Fruit fly (Drosophila melanogaster) whole organism, embryonic: ENCODE data around the gene msb1l.
A peak's percentile ranks its signal among the peaks of the same experiment; 100 is the strongest.

Source experiments
- Aef1 ChIP-seq: fragments of 200-800 bp; sonication (Bioruptor generic); IDR thresholded peaks from 3 replicates; pipeline ENCODE4 v1.3.6; 2022; ENCODE audit warnings: missing biosample characterization, missing genetic modification characterization
- B-H1 ChIP-seq: fragments of 200-800 bp; sonication (Bioruptor generic); IDR thresholded peaks from 3 replicates; pipeline ENCODE4 v1.3.6; 2022; ENCODE audit warnings: missing biosample characterization, missing genetic modification characterization
- B-H2 ChIP-seq: fragments of 200-800 bp; sonication (Bioruptor generic); optimal IDR thresholded peaks from 2 replicates; lab custom pipeline; 2018; ENCODE audit warnings: missing biosample characterization, mild to moderate bottlenecking, missing genetic modification characterization
- BEAF-32 ChIP-seq: fragments of 200-800 bp; sonication (Bioruptor generic); optimal IDR thresholded peaks from 3 replicates; lab custom pipeline; 2017; ENCODE audit warnings: missing biosample characterization, missing genetic modification characterization, mild to moderate bottlenecking, moderate library complexity, missing genetic modification reagents
- CG10209 ChIP-seq: fragments of 200-800 bp; sonication (Bioruptor generic); optimal IDR thresholded peaks from 3 replicates; lab custom pipeline; 2017; ENCODE audit warnings: missing biosample characterization, mild to moderate bottlenecking, missing genetic modification characterization, missing genetic modification reagents
- CG12104 ChIP-seq: fragments of 200-800 bp; sonication (Bioruptor generic); optimal IDR thresholded peaks from 3 replicates; lab custom pipeline; 2016; ENCODE audit warnings: missing biosample characterization, missing genetic modification characterization
- CG12219 ChIP-seq: fragments of 200-800 bp; sonication (Bioruptor generic); optimal IDR thresholded peaks from 3 replicates; lab custom pipeline; 2018; ENCODE audit warnings: missing biosample characterization, mild to moderate bottlenecking, missing genetic modification characterization
- CG14014 ChIP-seq: fragments of 200-800 bp; sonication (Bioruptor generic); IDR thresholded peaks from 2 replicates; pipeline ENCODE4 v1.3.6; 2022; ENCODE audit warnings: missing biosample characterization, missing genetic modification characterization
- CG14965 ChIP-seq: fragments of 200-800 bp; sonication (Bioruptor generic); optimal IDR thresholded peaks from 2 replicates; lab custom pipeline; 2016; ENCODE audit warnings: missing biosample characterization, missing genetic modification characterization, borderline replicate concordance
- CG1647 ChIP-seq: fragments of 200-800 bp; sonication (Bioruptor generic); optimal IDR thresholded peaks from 3 replicates; lab custom pipeline; 2016; ENCODE audit warnings: missing biosample characterization, missing genetic modification characterization
- CG16815 ChIP-seq: fragments of 200-800 bp; sonication (Bioruptor generic); optimal IDR thresholded peaks from 3 replicates; lab custom pipeline; 2017; ENCODE audit warnings: missing biosample characterization, mild to moderate bottlenecking, missing genetic modification characterization
- CG18619 ChIP-seq: fragments of 200-800 bp; sonication (Bioruptor generic); optimal IDR thresholded peaks from 3 replicates; lab custom pipeline; 2017; ENCODE audit warnings: missing biosample characterization, mild to moderate bottlenecking, missing genetic modification characterization
- CG2116 ChIP-seq: fragments of 200-800 bp; sonication (Bioruptor generic); optimal IDR thresholded peaks from 3 replicates; lab custom pipeline; 2018; ENCODE audit warnings: missing biosample characterization, mild to moderate bottlenecking, missing genetic modification characterization
- CG31388 ChIP-seq: fragments of 200-800 bp; sonication (Bioruptor generic); optimal IDR thresholded peaks from 2 replicates; lab custom pipeline; 2016; ENCODE audit warnings: missing biosample characterization, missing genetic modification characterization
- CG32767 ChIP-seq: fragments of 200-800 bp; sonication (Bioruptor generic); IDR thresholded peaks from 2 replicates; pipeline ENCODE4 v1.3.6; 2022; ENCODE audit warnings: missing biosample characterization, missing genetic modification characterization
- CG33213 ChIP-seq: fragments of 200-800 bp; sonication (Bioruptor generic); optimal IDR thresholded peaks from 3 replicates; lab custom pipeline; 2016; ENCODE audit warnings: missing biosample characterization, missing genetic modification characterization
- CG33557 ChIP-seq: fragments of 200-800 bp; sonication (Bioruptor generic); optimal IDR thresholded peaks from 2 replicates; lab custom pipeline; 2019; ENCODE audit warnings: missing biosample characterization, mild to moderate bottlenecking, missing genetic modification characterization, moderate library complexity
- CG3407 ChIP-seq: fragments of 200-800 bp; sonication (Bioruptor generic); optimal IDR thresholded peaks from 2 replicates; lab custom pipeline; 2018; ENCODE audit warnings: missing biosample characterization, mild to moderate bottlenecking, missing genetic modification characterization
- CG3847 ChIP-seq: fragments of 200-800 bp; sonication (Bioruptor generic); IDR thresholded peaks from 2 replicates; pipeline ENCODE4 v1.3.6; 2022; ENCODE audit warnings: missing biosample characterization, missing genetic modification characterization
- CG43689 ChIP-seq: fragments of 200-800 bp; sonication (Bioruptor generic); IDR thresholded peaks from 2 replicates; pipeline ENCODE4 v1.3.6; 2022; ENCODE audit warnings: missing biosample characterization, missing genetic modification characterization
- CG6683 ChIP-seq: fragments of 200-800 bp; sonication (Bioruptor generic); optimal IDR thresholded peaks from 2 replicates; lab custom pipeline; 2017; ENCODE audit warnings: missing biosample characterization, mild to moderate bottlenecking, missing genetic modification characterization, missing genetic modification reagents
- CG6689 ChIP-seq: fragments of 200-800 bp; sonication (Bioruptor generic); IDR thresholded peaks from 2 replicates; pipeline ENCODE4 v1.3.6; 2022; ENCODE audit warnings: missing biosample characterization, missing genetic modification characterization
- CG7786 ChIP-seq: fragments of 200-800 bp; sonication (Bioruptor generic); optimal IDR thresholded peaks from 2 replicates; lab custom pipeline; 2016; ENCODE audit warnings: missing biosample characterization, missing genetic modification characterization
- CG9817 ChIP-seq: fragments of 200-800 bp; sonication (Bioruptor generic); optimal IDR thresholded peaks from 2 replicates; lab custom pipeline; 2018; ENCODE audit warnings: missing biosample characterization, mild to moderate bottlenecking, missing genetic modification characterization, moderate library complexity
- CTCF ChIP-seq: fragments of 200-800 bp; sonication (Bioruptor generic); optimal IDR thresholded peaks from 2 replicates; lab custom pipeline; 2017; ENCODE audit warnings: missing biosample characterization, mild to moderate bottlenecking, missing genetic modification characterization, moderate library complexity
- Camta ChIP-seq: fragments of 200-800 bp; sonication (Bioruptor generic); optimal IDR thresholded peaks from 2 replicates; lab custom pipeline; 2016; ENCODE audit warnings: missing biosample characterization, missing genetic modification characterization
- Meics ChIP-seq: fragments of 200-800 bp; sonication (Bioruptor generic); optimal IDR thresholded peaks from 2 replicates; lab custom pipeline; 2017; ENCODE audit warnings: missing biosample characterization, mild to moderate bottlenecking, missing genetic modification characterization
- Ptx1 ChIP-seq: fragments of 200-800 bp; sonication (Bioruptor generic); IDR thresholded peaks from 2 replicates; pipeline ENCODE4 v1.3.6; 2022; ENCODE audit warnings: missing biosample characterization, missing genetic modification characterization
- Ssrp ChIP-seq: fragments of 200-800 bp; sonication (Bioruptor generic); optimal IDR thresholded peaks from 2 replicates; lab custom pipeline; 2018; ENCODE audit warnings: missing biosample characterization, mild to moderate bottlenecking, missing genetic modification characterization, moderate library complexity
- Taf1 ChIP-seq: fragments of 200-800 bp; sonication (Bioruptor generic); IDR thresholded peaks from 2 replicates; pipeline ENCODE4 v1.3.6; 2022; ENCODE audit warnings: missing biosample characterization, missing genetic modification characterization
- Trl ChIP-seq, 3 experiments: fragments of >200 bp in 2 of 3; fragments of 200-800 bp in 1 of 3; sonication (Bioruptor generic) in 1 of 3; optimal IDR thresholded peaks; 2 replicates in 1 of 3; 3 replicates in 2 of 3; lab custom pipeline; 2016 to 2017; ENCODE audit warnings: missing biosample characterization in 1 of 3, missing genetic modification characterization in 1 of 3
- Vsx1 ChIP-seq: fragments of 200-800 bp; sonication (Bioruptor generic); optimal IDR thresholded peaks from 2 replicates; lab custom pipeline; 2017; ENCODE audit warnings: missing biosample characterization, mild to moderate bottlenecking, missing genetic modification characterization, missing genetic modification reagents
- Xbp1 ChIP-seq: fragments of 200-800 bp; sonication (Bioruptor generic); optimal IDR thresholded peaks from 3 replicates; lab custom pipeline; 2016; ENCODE audit warnings: missing biosample characterization, mild to moderate bottlenecking, missing genetic modification characterization
- ato ChIP-seq: fragments of 200-800 bp; sonication (Bioruptor generic); IDR thresholded peaks from 2 replicates; pipeline ENCODE4 v1.3.6; 2022; ENCODE audit warnings: missing biosample characterization, missing genetic modification characterization; ENCODE audit not compliant: partially characterized antibody
- bab2 ChIP-seq: fragments of 200-800 bp; sonication (Bioruptor generic); optimal IDR thresholded peaks from 2 replicates; lab custom pipeline; 2016; ENCODE audit warnings: missing biosample characterization, missing genetic modification characterization
- chif ChIP-seq, 2 experiments: fragments of 200-800 bp; sonication (Bioruptor generic); optimal IDR thresholded peaks; 3 replicates each; lab custom pipeline; 2016; ENCODE audit warnings: missing biosample characterization in 2 of 2, missing genetic modification characterization in 2 of 2
- ci ChIP-seq: fragments of 200-800 bp; sonication (Bioruptor generic); IDR thresholded peaks from 3 replicates; pipeline ENCODE4 v1.3.6; 2022; ENCODE audit warnings: missing biosample characterization, missing genetic modification characterization
- crol ChIP-seq: fragments of 200-800 bp; sonication (Bioruptor generic); IDR thresholded peaks from 2 replicates; pipeline ENCODE4 v1.3.6; 2022; ENCODE audit warnings: missing biosample characterization, missing genetic modification characterization
- kay ChIP-seq: fragments of 200-800 bp; sonication (Bioruptor generic); optimal IDR thresholded peaks from 2 replicates; lab custom pipeline; 2016; ENCODE audit warnings: missing biosample characterization, missing genetic modification characterization
- lilli ChIP-seq: fragments of 200-800 bp; sonication (Bioruptor generic); optimal IDR thresholded peaks from 3 replicates; lab custom pipeline; 2016; ENCODE audit warnings: missing biosample characterization, missing genetic modification characterization
- lov ChIP-seq, 2 experiments: fragments of 200-800 bp in 1 of 2; fragments of >200 bp in 1 of 2; sonication (Bioruptor generic) in 1 of 2; IDR thresholded peaks in 1 of 2; optimal IDR thresholded peaks in 1 of 2; 2 replicates in 1 of 2; 3 replicates in 1 of 2; pipeline versions ENCODE4 v1.3.6 to Lab custom; 2017 to 2022; ENCODE audit warnings: missing biosample characterization in 1 of 2, missing genetic modification characterization in 1 of 2
- nau ChIP-seq: fragments of 200-800 bp; sonication (Bioruptor generic); optimal IDR thresholded peaks from 3 replicates; lab custom pipeline; 2017; ENCODE audit warnings: missing biosample characterization, mild to moderate bottlenecking, missing genetic modification characterization, missing genetic modification reagents
- otp ChIP-seq: fragments of 200-800 bp; sonication (Bioruptor generic); IDR thresholded peaks from 3 replicates; pipeline ENCODE4, ENCODE4 v1.3.6; 2022; ENCODE audit warnings: missing biosample characterization, missing genetic modification characterization
- tin ChIP-seq: fragments of 200-800 bp; sonication (Bioruptor generic); optimal IDR thresholded peaks from 3 replicates; lab custom pipeline; 2016; ENCODE audit warnings: missing biosample characterization, missing genetic modification characterization
- tll ChIP-seq, 2 experiments: fragments of 200-800 bp in 1 of 2; fragments of >200 bp in 1 of 2; sonication (Bioruptor generic) in 1 of 2; optimal IDR thresholded peaks; 2 replicates each; lab custom pipeline; 2017 to 2019; ENCODE audit warnings: missing biosample characterization in 2 of 2, missing genetic modification characterization in 2 of 2, mild to moderate bottlenecking in 1 of 2, moderate library complexity in 1 of 2
- ttk ChIP-seq: fragments of 200-800 bp; sonication (Bioruptor generic); IDR thresholded peaks from 2 replicates; pipeline ENCODE4 v2.1.2; 2022; ENCODE audit warnings: missing biosample characterization, missing genetic modification characterization
- vfl ChIP-seq: fragments of 200-800 bp; sonication (Bioruptor generic); optimal IDR thresholded peaks from 2 replicates; lab custom pipeline; 2016; ENCODE audit warnings: missing biosample characterization, missing genetic modification characterization
- zf30C ChIP-seq: fragments of 200-800 bp; sonication (Bioruptor generic); optimal IDR thresholded peaks from 3 replicates; lab custom pipeline; 2018; ENCODE audit warnings: missing biosample characterization, mild to moderate bottlenecking, missing genetic modification characterization

msb1l gene

dm6 chr2L:19575626-19576298 is 1.7 kb upstream of the msb1l start (continued):
- TF ChIP-seq ci (GFP tag; lab: Robert Waterston, UW) (peak; percentile 83), CG14014 (GFP tag; lab: Robert Waterston, UW) (peak; percentile 94), chif (GFP tag; optimal IDR thresholded peaks at IDR 0.05; lab: Kevin White, UChicago) (peak; percentile 96 to 97), Taf1 (GFP tag; lab: Robert Waterston, UW) (peak; percentile 87), CG16815 (GFP tag; lab: Kevin White, UChicago) (peak; percentile 97), ttk (peak; percentile 85), CG31388 (peak; percentile 88), CG6683 (GFP tag; lab: Kevin White, UChicago) (peak; percentile 86), CG32767 (GFP tag; lab: Robert Waterston, UW) (peak; percentile 59; the same call in 1 of the 2 replicates), tll (GFP tag; optimal IDR thresholded peaks at IDR 0.05; lab: Kevin White, UChicago) (peak in 1 of 2 experiments; percentile 28), CG1647 (GFP tag; lab: Kevin White, UChicago) (peak; percentile 95), CG3847 (GFP tag; lab: Robert Waterston, UW) (peak; percentile 95), crol (GFP tag; lab: Robert Waterston, UW) (peak; percentile 67), CG18619 (GFP tag; lab: Kevin White, UChicago) (peak; percentile 98), B-H2 (GFP tag; lab: Kevin White, UChicago) (peak; percentile 72), ato (no peak), zf30C (GFP tag; lab: Kevin White, UChicago) (no peak), CG12219 (GFP tag; lab: Kevin White, UChicago) (peak; percentile 93), lov (optimal IDR thresholded peaks at IDR 0.05; lab: Kevin White, UChicago) (no peak), lov (GFP tag; IDR thresholded peaks at IDR 0.05; lab: Robert Waterston, UW) (peak; percentile 68; the same call in 1 of the 3 replicates), CG2116 (GFP tag; lab: Kevin White, UChicago) (peak; percentile 87), CG7786 (GFP tag; lab: Kevin White, UChicago) (peak; percentile 96), CG10209 (GFP tag; lab: Kevin White, UChicago) (peak; percentile 99), kay (peak; percentile 91), B-H1 (GFP tag; lab: Robert Waterston, UW) (peak; percentile 89), CG3407 (GFP tag; lab: Kevin White, UChicago) (peak; percentile 85), tin (GFP tag; lab: Kevin White, UChicago) (peak; percentile 96), nau (GFP tag; lab: Kevin White, UChicago) (peak; percentile 91), CG14965 (GFP tag; lab: Kevin White, UChicago) (peak; percentile 84), CG33213 (GFP tag; lab: Kevin White, UChicago) (peak; percentile 90), Meics (GFP tag; lab: Kevin White, UChicago) (peak; percentile 98), bab2 (peak; percentile 96), CG43689 (GFP tag; lab: Robert Waterston, UW) (peak; percentile 63), Vsx1 (GFP tag; lab: Kevin White, UChicago) (peak; percentile 87), Trl (optimal IDR thresholded peaks at IDR 0.05; lab: Kevin White, UChicago) (peak; percentile 84 to 89), Trl (GFP tag; optimal IDR thresholded peaks at IDR 0.05; lab: Kevin White, UChicago) (peak; percentile 92), CG9817 (tag; lab: Kevin White, UChicago) (peak; percentile 92), CG12104 (peak; percentile 96), CG6689 (GFP tag; lab: Robert Waterston, UW) (peak; percentile 96), CG33557 (GFP tag; lab: Kevin White, UChicago) (peak; percentile 88), vfl (peak; percentile 94), Aef1 (GFP tag; lab: Robert Waterston, UW) (peak; percentile 85), Xbp1 (peak; percentile 97), otp (GFP tag; lab: Robert Waterston, UW) (peak; percentile 76; the same call in 2 of the 3 replicates), BEAF-32 (GFP tag; lab: Kevin White, UChicago) (peak; percentile 26), lilli (GFP tag; lab: Kevin White, UChicago) (peak; percentile 98), CTCF (peak; percentile 67), Ptx1 (GFP tag; lab: Robert Waterston, UW) (peak; percentile 96), Ssrp (tag; lab: Kevin White, UChicago) (peak; percentile 97), Camta (GFP tag; lab: Kevin White, UChicago) (peak; percentile 98)
